Fruit fly (Drosophila melanogaster) whole organism, embryonic: ENCODE data around the gene Cipc.

Experiments used
- Abd-B ChIP-seq: fragments of 200-800 bp; sonication (Bioruptor generic); optimal IDR thresholded peaks from 2 replicates; lab custom pipeline; 2018; ENCODE audit warnings: missing biosample characterization, mild to moderate bottlenecking, missing genetic modification characterization, moderate library complexity
- Atf3 ChIP-seq: fragments of 200-800 bp; sonication (Bioruptor generic); optimal IDR thresholded peaks from 3 replicates; lab custom pipeline; 2016; ENCODE audit warnings: missing biosample characterization, missing genetic modification characterization
- Awh ChIP-seq: fragments of 200-800 bp; sonication (Bioruptor generic); IDR thresholded peaks from 2 replicates; pipeline ENCODE4, ENCODE4 v1.3.6; 2022; ENCODE audit warnings: missing biosample characterization, missing genetic modification characterization
- B-H2 ChIP-seq: fragments of 200-800 bp; sonication (Bioruptor generic); optimal IDR thresholded peaks from 2 replicates; lab custom pipeline; 2018; ENCODE audit warnings: missing biosample characterization, mild to moderate bottlenecking, missing genetic modification characterization
- CG10565 ChIP-seq: fragments of 200-800 bp; sonication (Bioruptor generic); optimal IDR thresholded peaks from 3 replicates; lab custom pipeline; 2016; ENCODE audit warnings: missing biosample characterization, mild to moderate bottlenecking, missing genetic modification characterization
- CG11456 ChIP-seq: fragments of 200-800 bp; sonication (Bioruptor generic); IDR thresholded peaks from 3 replicates; pipeline ENCODE4 v1.3.6; 2022; ENCODE audit warnings: missing biosample characterization, missing genetic modification characterization
- CG11504 ChIP-seq: fragments of 200-800 bp; sonication (Bioruptor generic); optimal IDR thresholded peaks from 3 replicates; lab custom pipeline; 2019; ENCODE audit warnings: missing biosample characterization, mild to moderate bottlenecking, missing genetic modification characterization, moderate library complexity
- CG11695 ChIP-seq: fragments of 200-800 bp; sonication (Bioruptor generic); IDR thresholded peaks from 3 replicates; pipeline ENCODE4 v1.3.6; 2022; ENCODE audit warnings: missing biosample characterization, missing genetic modification characterization
- CG12071 ChIP-seq: fragments of 200-800 bp; sonication (Bioruptor generic); optimal IDR thresholded peaks from 3 replicates; lab custom pipeline; 2018; ENCODE audit warnings: missing biosample characterization, mild to moderate bottlenecking, missing genetic modification characterization
- CG12104 ChIP-seq: fragments of 200-800 bp; sonication (Bioruptor generic); optimal IDR thresholded peaks from 3 replicates; lab custom pipeline; 2016; ENCODE audit warnings: missing biosample characterization, missing genetic modification characterization
- CG13894 ChIP-seq: fragments of 200-800 bp; sonication (Bioruptor generic); optimal IDR thresholded peaks from 3 replicates; lab custom pipeline; 2018; ENCODE audit warnings: missing biosample characterization, mild to moderate bottlenecking, missing genetic modification characterization, moderate library complexity
- CG14965 ChIP-seq: fragments of 200-800 bp; sonication (Bioruptor generic); optimal IDR thresholded peaks from 2 replicates; lab custom pipeline; 2016; ENCODE audit warnings: missing biosample characterization, missing genetic modification characterization, borderline replicate concordance
- CG17829 ChIP-seq: fragments of 200-800 bp; optimal IDR thresholded peaks from 2 replicates; lab custom pipeline; 2019; ENCODE audit warnings: missing biosample characterization, mild to moderate bottlenecking, missing genetic modification characterization, moderate library complexity
- CG1792 ChIP-seq: fragments of 200-800 bp; sonication (Bioruptor generic); optimal IDR thresholded peaks from 2 replicates; lab custom pipeline; 2016; ENCODE audit warnings: missing biosample characterization, missing genetic modification characterization
- CG31365 ChIP-seq: fragments of 200-800 bp; sonication (Bioruptor generic); optimal IDR thresholded peaks from 2 replicates; lab custom pipeline; 2018; ENCODE audit warnings: missing biosample characterization, mild to moderate bottlenecking, missing genetic modification characterization
- CG31441 ChIP-seq: fragments of 200-800 bp; sonication (Bioruptor generic); IDR thresholded peaks from 2 replicates; pipeline ENCODE4 v1.3.6; 2022; ENCODE audit warnings: missing biosample characterization, missing genetic modification characterization
- CG3838 ChIP-seq: fragments of 200-800 bp; sonication (Bioruptor generic); optimal IDR thresholded peaks from 3 replicates; lab custom pipeline; 2016; ENCODE audit warnings: missing biosample characterization, missing genetic modification characterization
- CG42726 ChIP-seq: fragments of 200-800 bp; sonication (Bioruptor generic); IDR thresholded peaks from 2 replicates; pipeline ENCODE4 v1.3.6; 2022; ENCODE audit warnings: missing biosample characterization, missing genetic modification characterization; ENCODE audit not compliant: partially characterized antibody
- CG6175 ChIP-seq: fragments of 200-800 bp; sonication (Bioruptor generic); IDR thresholded peaks from 3 replicates; pipeline ENCODE4 v1.3.6; 2022; ENCODE audit warnings: missing biosample characterization, missing genetic modification characterization
- CG6683 ChIP-seq: fragments of 200-800 bp; sonication (Bioruptor generic); optimal IDR thresholded peaks from 2 replicates; lab custom pipeline; 2017; ENCODE audit warnings: missing biosample characterization, mild to moderate bottlenecking, missing genetic modification characterization, missing genetic modification reagents
- CG7556 ChIP-seq: fragments of 200-800 bp; sonication (Bioruptor generic); optimal IDR thresholded peaks from 2 replicates; lab custom pipeline; 2017; ENCODE audit warnings: missing biosample characterization, mild to moderate bottlenecking, missing genetic modification characterization
- CG7987 ChIP-seq: fragments of 200-800 bp; sonication (Bioruptor generic); optimal IDR thresholded peaks from 2 replicates; lab custom pipeline; 2018; ENCODE audit warnings: missing biosample characterization, mild to moderate bottlenecking, missing genetic modification characterization, moderate library complexity
- Fer1 ChIP-seq: fragments of 200-800 bp; sonication (Bioruptor generic); optimal IDR thresholded peaks from 2 replicates; lab custom pipeline; 2017; ENCODE audit warnings: missing biosample characterization, mild to moderate bottlenecking, missing genetic modification characterization
- HmgD ChIP-seq: fragments of 200-800 bp; sonication (Bioruptor generic); optimal IDR thresholded peaks from 3 replicates; lab custom pipeline; 2016; ENCODE audit warnings: missing biosample characterization, missing genetic modification characterization
- Hmr ChIP-seq: fragments of 200-800 bp; sonication (Bioruptor generic); optimal IDR thresholded peaks from 3 replicates; lab custom pipeline; 2017; ENCODE audit warnings: mild to moderate bottlenecking, missing biosample characterization, missing genetic modification reagents, missing genetic modification characterization
- Med ChIP-seq: fragments of 200-800 bp; sonication (Bioruptor generic); peaks from one replicate; lab custom pipeline; 2016; ENCODE audit warnings: missing biosample characterization, missing genetic modification characterization, mild to moderate bottlenecking, inconsistent platforms, moderate library complexity
- Mes4 ChIP-seq: fragments of 200-800 bp; sonication (Bioruptor generic); optimal IDR thresholded peaks from 2 replicates; lab custom pipeline; 2016; ENCODE audit warnings: missing biosample characterization, missing genetic modification characterization
- Mrtf ChIP-seq: fragments of 200-800 bp; sonication (Bioruptor generic); IDR thresholded peaks from 3 replicates; pipeline ENCODE4 v1.3.6; 2022; ENCODE audit warnings: missing biosample characterization, missing genetic modification characterization
- NFAT ChIP-seq: fragments of 200-800 bp; sonication (Bioruptor generic); IDR thresholded peaks from 2 replicates; pipeline ENCODE4 v1.3.6; 2022; ENCODE audit warnings: missing biosample characterization, missing genetic modification characterization
- PHDP ChIP-seq: fragments of 200-800 bp; sonication (Bioruptor generic); optimal IDR thresholded peaks from 3 replicates; lab custom pipeline; 2018; ENCODE audit warnings: missing biosample characterization, mild to moderate bottlenecking, missing genetic modification characterization, moderate library complexity
- Pdp1 ChIP-seq, 2 experiments: fragments of 200-800 bp; sonication (Bioruptor generic); optimal IDR thresholded peaks; 3 replicates each; lab custom pipeline; 2016; ENCODE audit warnings: missing biosample characterization in 2 of 2, missing genetic modification characterization in 2 of 2, mild to moderate bottlenecking in 1 of 2, moderate library complexity in 1 of 2
- Sox102F ChIP-seq: fragments of 200-800 bp; sonication (Bioruptor generic); optimal IDR thresholded peaks from 2 replicates; lab custom pipeline; 2018; ENCODE audit warnings: missing biosample characterization, mild to moderate bottlenecking, missing genetic modification characterization, moderate library complexity
- abd-A ChIP-seq: fragments of 200-800 bp; sonication (Bioruptor generic); optimal IDR thresholded peaks from 3 replicates; lab custom pipeline; 2019; ENCODE audit warnings: missing biosample characterization, mild to moderate bottlenecking, missing genetic modification characterization, moderate library complexity
- ara ChIP-seq: fragments of 200-800 bp; sonication (Bioruptor generic); IDR thresholded peaks from 2 replicates; pipeline ENCODE4 v1.3.6; 2022; ENCODE audit warnings: missing biosample characterization, missing genetic modification characterization
- ase ChIP-seq: fragments of 200-800 bp; sonication (Bioruptor generic); IDR thresholded peaks from 3 replicates; pipeline ENCODE4 v1.3.6; 2022; ENCODE audit warnings: missing biosample characterization, missing genetic modification characterization
- chinmo ChIP-seq: fragments of 200-800 bp; sonication (Bioruptor generic); IDR thresholded peaks from 4 replicates; pipeline ENCODE4 v1.3.6; 2022; ENCODE audit warnings: missing biosample characterization, missing genetic modification characterization; ENCODE audit not compliant: partially characterized antibody
- crol ChIP-seq: fragments of 200-800 bp; sonication (Bioruptor generic); IDR thresholded peaks from 2 replicates; pipeline ENCODE4 v1.3.6; 2022; ENCODE audit warnings: missing biosample characterization, missing genetic modification characterization
- dysf ChIP-seq: fragments of 200-800 bp; sonication (Bioruptor generic); IDR thresholded peaks from 3 replicates; pipeline ENCODE4 v1.3.6; 2022; ENCODE audit warnings: missing biosample characterization, missing genetic modification characterization
- gsb ChIP-seq: fragments of 200-800 bp; sonication (Bioruptor generic); IDR thresholded peaks from 2 replicates; pipeline ENCODE4 v1.3.6; 2022; ENCODE audit warnings: missing biosample characterization, missing genetic modification characterization
- hb ChIP-seq: fragments of 200-800 bp; sonication (Bioruptor generic); IDR thresholded peaks from 3 replicates; pipeline ENCODE4 v1.3.6; 2022; ENCODE audit warnings: missing biosample characterization, missing genetic modification characterization; ENCODE audit not compliant: partially characterized antibody
- lab ChIP-seq: fragments of 200-800 bp; sonication (Bioruptor generic); optimal IDR thresholded peaks from 3 replicates; lab custom pipeline; 2017; ENCODE audit warnings: missing biosample characterization, missing genetic modification characterization, mild to moderate bottlenecking, moderate library complexity, missing genetic modification reagents
- mam ChIP-seq: fragments of 200-800 bp; sonication (Bioruptor generic); optimal IDR thresholded peaks from 3 replicates; lab custom pipeline; 2016; ENCODE audit warnings: missing biosample characterization, missing genetic modification characterization
- mirr ChIP-seq: fragments of 200-800 bp; sonication (Bioruptor generic); optimal IDR thresholded peaks from 3 replicates; lab custom pipeline; 2018; ENCODE audit warnings: missing biosample characterization, mild to moderate bottlenecking, missing genetic modification characterization
- otp ChIP-seq: fragments of 200-800 bp; sonication (Bioruptor generic); IDR thresholded peaks from 3 replicates; pipeline ENCODE4, ENCODE4 v1.3.6; 2022; ENCODE audit warnings: missing biosample characterization, missing genetic modification characterization
- pfk ChIP-seq: fragments of 200-800 bp; sonication (Bioruptor generic); optimal IDR thresholded peaks from 2 replicates; lab custom pipeline; 2018; ENCODE audit warnings: missing biosample characterization, mild to moderate bottlenecking, missing genetic modification characterization, moderate library complexity
- repo ChIP-seq: fragments of 200-800 bp; sonication (Bioruptor generic); optimal IDR thresholded peaks from 2 replicates; lab custom pipeline; 2016; ENCODE audit warnings: missing biosample characterization, missing genetic modification characterization
- sd ChIP-seq: fragments of 200-800 bp; sonication (Bioruptor generic); optimal IDR thresholded peaks from 3 replicates; lab custom pipeline; 2018; ENCODE audit warnings: missing biosample characterization, mild to moderate bottlenecking, missing genetic modification characterization, moderate library complexity
- sens ChIP-seq: fragments of 200-800 bp; sonication (Bioruptor generic); peaks from one replicate; lab custom pipeline; 2016; ENCODE audit warnings: missing biosample characterization, missing genetic modification characterization
- unc-4 ChIP-seq: fragments of 200-800 bp; sonication (Bioruptor generic); IDR thresholded peaks from 2 replicates; pipeline ENCODE4 v1.3.6; 2022; ENCODE audit warnings: missing biosample characterization, missing genetic modification characterization; ENCODE audit not compliant: partially characterized antibody
- wor ChIP-seq: fragments of 200-800 bp; sonication (Bioruptor generic); IDR thresholded peaks from 2 replicates; pipeline ENCODE4 v1.3.6; 2022; ENCODE audit warnings: missing biosample characterization, missing genetic modification characterization

The Cipc gene

DNA sequence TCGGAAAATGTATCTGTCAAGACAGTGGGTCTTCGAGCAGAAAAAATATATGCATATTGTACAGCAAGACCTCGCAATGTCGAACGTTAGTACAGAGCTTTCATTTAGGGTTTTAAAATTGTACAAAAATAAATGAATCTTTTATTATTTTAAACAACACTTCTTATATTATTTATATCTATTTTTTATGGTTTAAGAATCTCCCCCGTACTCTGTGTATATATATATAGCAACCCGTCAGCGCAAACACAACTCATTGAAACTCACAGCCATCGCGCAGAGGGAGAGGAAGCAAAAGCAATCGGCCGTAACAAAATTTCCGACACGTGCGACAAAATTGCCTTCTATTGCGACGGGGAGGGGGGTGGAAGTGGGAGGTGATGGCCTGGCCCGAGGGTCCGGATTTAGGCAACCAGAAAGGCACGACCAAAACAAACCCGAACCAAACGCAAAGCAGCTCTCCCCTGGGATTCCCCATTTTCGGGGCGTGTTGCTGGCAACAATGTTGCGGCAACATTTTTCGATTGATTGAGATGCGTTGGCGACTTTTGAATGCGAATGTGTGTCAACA is 659 bp upstream of the Cipc start (continued):
- TF ChIP-seq otp (GFP tag; lab: Robert Waterston, UW) (no peak), CG17829 (tag; lab: Kevin White, UChicago) (peak; percentile 31), CG12104 (GFP tag; lab: Kevin White, UChicago) (no peak), CG42726 (no peak), pfk (no peak), CG7556 (GFP tag; lab: Kevin White, UChicago) (peak; percentile 26), unc-4 (no peak), CG14965 (GFP tag; lab: Kevin White, UChicago) (no peak), CG10565 (GFP tag; lab: Kevin White, UChicago) (no peak), ase (GFP tag; lab: Robert Waterston, UW) (peak; percentile 79), Abd-B (GFP tag; lab: Kevin White, UChicago) (peak; percentile 40), CG3838 (GFP tag; lab: Kevin White, UChicago) (no peak), Mes4 (GFP tag; lab: Kevin White, UChicago) (no peak), wor (GFP tag; lab: Robert Waterston, UW) (no peak), Awh (GFP tag; lab: Robert Waterston, UW) (peak; percentile 59; the same call in 1 of the 2 replicates), CG11504 (tag; lab: Kevin White, UChicago) (peak; percentile 99), Atf3 (no peak), mam (GFP tag; lab: Kevin White, UChicago) (peak; percentile 4), CG6683 (peak; percentile 49), gsb (GFP tag; lab: Robert Waterston, UW) (peak; percentile 72; the same call in 1 of the 2 replicates)

DNA sequence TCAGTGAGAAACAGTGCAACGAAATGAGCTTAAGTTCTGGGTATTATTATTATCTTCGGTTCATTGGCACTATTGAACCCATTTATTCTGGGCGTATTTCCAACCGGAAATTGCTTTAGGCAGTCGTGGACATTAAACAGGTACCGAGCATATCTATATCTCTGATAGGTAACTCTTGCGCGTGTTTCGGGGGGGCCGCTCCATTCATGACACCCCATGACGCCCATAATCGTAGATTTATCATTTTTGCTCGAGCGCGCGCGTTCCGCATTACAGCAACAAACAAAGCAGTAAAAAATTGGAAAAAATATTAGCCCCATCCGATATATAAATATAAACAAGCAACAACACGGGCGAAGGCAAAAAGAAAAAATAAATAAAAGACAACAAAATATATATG is 1.8 kb downstream of the Cipc start:
- peak; percentile 2 for TF ChIP-seq CG12071
- peak; percentile 75 for TF ChIP-seq sd (tag; lab: Kevin White, UChicago)
- TF ChIP-seq HmgD (GFP tag; lab: Kevin White, UChicago), result no peak
- TF ChIP-seq NFAT (GFP tag; lab: Robert Waterston, UW), result no peak
- TF ChIP-seq ara (GFP tag; lab: Robert Waterston, UW), result 0 out of 2 replicates have a peak, but pooled peaks have one; percentile 9
- TF ChIP-seq Hmr (GFP tag; lab: Kevin White, UChicago), result peak; percentile 6
- 0 out of 4 replicates have a peak, but pooled peaks have one; percentile 19 for TF ChIP-seq chinmo (GFP tag; lab: Robert Waterston, UW)
- TF ChIP-seq PHDP (tag; lab: Kevin White, UChicago), result no peak
- peak; percentile 12 for TF ChIP-seq abd-A (tag; lab: Kevin White, UChicago)
- TF ChIP-seq Sox102F (GFP tag; lab: Kevin White, UChicago), result no peak
- TF ChIP-seq CG13894 (tag; lab: Kevin White, UChicago), result peak; percentile 37
- peak; percentile 5 for TF ChIP-seq CG7987
- peak in 1 of 2 experiments; percentile 1 for TF ChIP-seq Pdp1 (GFP tag; optimal IDR thresholded peaks at IDR 0.05; lab: Kevin White, UChicago)
- 0 out of 3 replicates have a peak, but pooled peaks have one; percentile 6 for TF ChIP-seq CG6175 (GFP tag; lab: Robert Waterston, UW)
- TF ChIP-seq lab (GFP tag; lab: Kevin White, UChicago), result peak; percentile 8
- peak; percentile 27 for TF ChIP-seq B-H2
- TF ChIP-seq Fer1 (GFP tag; lab: Kevin White, UChicago), result no peak
- TF ChIP-seq sens, result peak; percentile 47
- no peak for TF ChIP-seq repo (GFP tag; lab: Kevin White, UChicago)
- no peak for TF ChIP-seq CG1792 (GFP tag; lab: Kevin White, UChicago)
- TF ChIP-seq CG31365 (tag; lab: Kevin White, UChicago), result no peak
- no peak for TF ChIP-seq CG31441 (GFP tag; lab: Robert Waterston, UW)
- 0 out of 2 replicates have a peak, but pooled peaks have one; percentile 11 for TF ChIP-seq crol (GFP tag; lab: Robert Waterston, UW)
- no peak for TF ChIP-seq hb (GFP tag; lab: Robert Waterston, UW)
- peak; percentile 67 for TF ChIP-seq Med (GFP tag; lab: Kevin White, UChicago)
- peak; percentile 29; the same call in 1 of the 3 replicates for TF ChIP-seq dysf
- peak; percentile 63 for TF ChIP-seq mirr
- no peak for TF ChIP-seq CG11456 (GFP tag; lab: Robert Waterston, UW)
- no peak for TF ChIP-seq Mrtf
- no peak for TF ChIP-seq CG11695 (GFP tag; lab: Robert Waterston, UW)
